Fruit fly (Drosophila melanogaster): ENCODE results near the gene Cpr67Fa1.

The Cpr67Fa1 gene

DNA sequence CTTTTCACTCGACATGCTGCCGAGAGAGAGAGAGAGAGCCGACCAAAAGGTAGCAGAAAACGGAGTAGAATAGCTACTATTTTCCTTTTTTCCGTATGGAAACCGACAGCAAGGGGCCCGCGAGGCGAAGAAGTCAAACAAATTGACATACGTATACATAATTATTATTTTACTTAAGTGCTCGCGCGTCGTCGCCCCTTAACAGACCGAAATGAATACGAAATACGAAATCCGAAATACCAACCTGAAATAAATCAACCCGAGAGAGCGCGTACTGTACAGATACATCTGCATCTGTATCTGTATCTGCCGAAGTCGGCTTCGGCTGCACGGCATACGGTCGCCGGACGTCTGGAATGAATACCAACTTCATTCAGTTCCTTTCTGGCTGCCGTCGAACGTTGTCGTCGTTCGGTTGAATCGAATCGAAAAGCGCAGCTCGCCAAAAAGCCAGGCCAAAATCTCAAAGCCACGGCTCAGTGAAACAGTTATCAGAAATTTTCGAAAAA is 32.2 kb upstream of the Cpr67Fa1 start (continued):
- TF ChIP-seq CG10631 (GFP tag; optimal IDR thresholded peaks at IDR 0.05) = no peak
- peak; percentile 14 for TF ChIP-seq Smox (GFP tag; optimal IDR thresholded peaks at IDR 0.05)
- TF ChIP-seq Ets21C (GFP tag; optimal IDR thresholded peaks at IDR 0.05) = no peak
- TF ChIP-seq pdm3 (GFP tag; optimal IDR thresholded peaks at IDR 0.05) = no peak
- no peak for TF ChIP-seq fd59A (GFP tag; optimal IDR thresholded peaks at IDR 0.05)
- TF ChIP-seq CG3032 (tag; optimal IDR thresholded peaks at IDR 0.05) = peak; percentile 24
- no peak for TF ChIP-seq cyc (GFP tag; optimal IDR thresholded peaks at IDR 0.05)
- no peak for TF ChIP-seq Sox15 (GFP tag; optimal IDR thresholded peaks at IDR 0.05)
- TF ChIP-seq CG8119 (GFP tag; IDR thresholded peaks at IDR 0.05) = peak; percentile 32; the same call in 1 of the 3 replicates
- no peak for TF ChIP-seq CG8319 (GFP tag; optimal IDR thresholded peaks at IDR 0.05)
- peak; percentile 39 for TF ChIP-seq CG6808 (GFP tag; optimal IDR thresholded peaks at IDR 0.05)
- TF ChIP-seq CG16779 (tag; optimal IDR thresholded peaks at IDR 0.05) = peak; percentile 31
- TF ChIP-seq fkh (GFP tag; optimal IDR thresholded peaks at IDR 0.05) = peak; percentile 93

DNA sequence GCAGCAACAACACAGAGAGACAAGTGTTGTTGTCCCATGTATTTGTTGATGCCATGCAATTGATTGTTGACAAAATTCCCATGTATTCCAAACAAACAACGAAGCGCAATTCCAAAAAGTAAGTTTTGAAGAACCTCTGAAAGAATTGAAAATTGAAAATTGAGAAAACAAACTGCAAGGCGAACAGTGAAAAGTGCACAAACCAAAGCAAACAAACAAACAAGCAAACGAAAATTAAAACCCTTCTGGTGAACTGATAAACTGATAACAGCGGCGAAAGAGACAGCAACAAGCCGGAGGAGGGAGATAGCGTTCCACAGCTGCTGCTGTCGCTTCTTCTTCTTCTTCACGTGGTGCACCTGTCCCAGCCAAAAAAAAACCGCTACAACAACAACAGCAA is 31.2 kb upstream of the Cpr67Fa1 start:
- TF ChIP-seq CG8319 (GFP tag; optimal IDR thresholded peaks at IDR 0.05) = no peak
- peak; percentile 9 for TF ChIP-seq vri (GFP tag; optimal IDR thresholded peaks at IDR 0.05)
- TF ChIP-seq Sox14 (GFP tag; optimal IDR thresholded peaks at IDR 0.05) = no peak
- peak; percentile 86 for TF ChIP-seq fkh (GFP tag; optimal IDR thresholded peaks at IDR 0.05)
- no peak for TF ChIP-seq CG6808 (GFP tag; optimal IDR thresholded peaks at IDR 0.05)
- TF ChIP-seq CG34406 (GFP tag; optimal IDR thresholded peaks at IDR 0.05) = peak; percentile 5
- TF ChIP-seq CG6163 (GFP tag; IDR thresholded peaks at IDR 0.05) = 0 out of 3 replicates have a peak, but pooled peaks have one; percentile 12
- no peak for TF ChIP-seq dsx (GFP tag; optimal IDR thresholded peaks at IDR 0.05; ENCODE audit: poor library complexity, severe bottlenecking)
- peak; percentile 8 for TF ChIP-seq esn (GFP tag; optimal IDR thresholded peaks at IDR 0.05)
- TF ChIP-seq salr (GFP tag; optimal IDR thresholded peaks at IDR 0.05) = no peak
- TF ChIP-seq Sox15 (GFP tag; optimal IDR thresholded peaks at IDR 0.05) = no peak
- TF ChIP-seq Hr39 (GFP tag; optimal IDR thresholded peaks at IDR 0.05) = no peak

DNA sequence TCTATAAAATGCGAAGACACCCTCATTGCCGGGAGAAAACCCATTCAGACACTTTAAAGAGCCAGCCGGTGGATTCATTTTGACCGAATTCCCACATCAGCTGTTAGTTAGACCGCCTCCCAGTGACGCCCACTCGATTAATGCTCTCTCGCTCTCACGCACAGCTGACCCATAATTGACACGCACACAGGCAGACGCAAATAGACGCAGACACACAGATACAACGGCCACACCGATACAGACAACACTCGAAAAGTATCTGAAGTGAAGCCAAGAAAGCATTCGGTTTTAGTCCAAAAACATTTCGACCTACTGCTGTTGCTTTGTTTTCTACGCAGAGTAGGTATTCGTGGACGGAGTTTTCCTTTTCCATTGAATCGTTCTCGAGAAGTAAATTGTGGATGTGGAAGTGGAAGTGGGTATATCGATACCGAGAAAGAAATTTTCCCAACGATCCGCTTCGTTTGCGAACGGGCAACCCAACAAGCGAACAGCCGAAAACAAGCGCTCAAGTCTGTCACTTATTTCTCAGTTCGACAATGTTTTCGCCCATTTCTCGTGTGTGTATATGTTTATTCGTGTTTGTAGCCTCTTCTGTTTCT is 29.6 kb upstream of the Cpr67Fa1 start:
- TF ChIP-seq CG6276 (GFP tag; optimal IDR thresholded peaks at IDR 0.05) (no peak), Eip78C (GFP tag) (peak; percentile 23), dac (GFP tag; optimal IDR thresholded peaks at IDR 0.05) (no peak), Sox14 (GFP tag; optimal IDR thresholded peaks at IDR 0.05) (no peak), Ets96B (tag; optimal IDR thresholded peaks at IDR 0.05) (no peak), Sox15 (GFP tag; optimal IDR thresholded peaks at IDR 0.05) (no peak), Eip93F (GFP tag; optimal IDR thresholded peaks at IDR 0.05) (no peak), CG4318 (GFP tag; optimal IDR thresholded peaks at IDR 0.05) (no peak), Hr38 (GFP tag; optimal IDR thresholded peaks at IDR 0.05) (no peak), CG11294 (GFP tag; IDR thresholded peaks at IDR 0.05) (no peak), OdsH (GFP tag; optimal IDR thresholded peaks at IDR 0.05) (no peak), ss (GFP tag; optimal IDR thresholded peaks at IDR 0.05) (no peak), fkh (GFP tag; optimal IDR thresholded peaks at IDR 0.05) (peak; percentile 52), CG6792 (GFP tag; optimal IDR thresholded peaks at IDR 0.05) (no peak), CG8632 (GFP tag; optimal IDR thresholded peaks at IDR 0.05) (no peak)

DNA sequence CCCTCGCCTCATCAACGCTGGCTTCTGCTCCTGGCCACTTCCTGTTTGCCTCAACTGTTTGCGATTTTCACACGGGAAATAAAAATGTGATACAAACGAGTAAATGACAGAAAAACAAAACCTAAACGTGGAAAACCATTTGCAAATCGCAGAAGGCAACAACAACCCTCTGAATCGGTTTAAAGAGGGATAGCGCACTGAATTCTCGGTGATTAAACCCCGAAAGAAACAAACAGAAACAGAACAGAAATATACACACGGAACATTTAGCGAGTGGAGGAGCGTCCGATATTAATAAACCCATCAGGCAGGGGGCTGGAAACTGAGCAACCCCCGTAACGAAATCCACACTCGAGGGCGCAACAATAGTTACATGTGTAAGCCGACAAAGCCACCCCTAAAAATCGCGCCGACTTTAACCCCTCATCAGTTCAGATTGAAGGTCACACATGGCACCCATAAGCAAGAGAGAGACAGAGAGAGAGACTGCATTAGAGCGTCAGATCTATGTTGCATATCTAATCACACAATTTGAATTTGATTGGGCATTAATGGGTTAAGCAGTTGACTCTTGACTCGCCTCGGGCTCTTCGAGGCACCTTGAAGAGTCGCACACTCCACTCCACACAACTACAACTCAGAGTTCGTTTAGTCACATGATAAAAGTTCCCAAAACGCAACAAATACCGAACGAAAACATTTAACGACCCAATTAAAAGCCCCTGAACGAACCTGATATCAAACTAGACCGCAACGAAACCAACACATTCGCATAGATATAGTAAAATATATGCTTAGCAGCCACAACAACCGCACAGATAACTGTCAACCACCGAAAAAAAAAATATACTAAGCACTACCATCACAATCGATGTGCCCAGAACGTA is 27.9 kb upstream of the Cpr67Fa1 start:
- TF ChIP-seq Eip75B (GFP tag; optimal IDR thresholded peaks at IDR 0.05) = no peak
- TF ChIP-seq lz (GFP tag; optimal IDR thresholded peaks at IDR 0.05) = no peak
- TF ChIP-seq dac (GFP tag; optimal IDR thresholded peaks at IDR 0.05) = no peak
- TF ChIP-seq Gug (GFP tag; IDR thresholded peaks at IDR 0.05) = no peak
- TF ChIP-seq acj6 (GFP tag; optimal IDR thresholded peaks at IDR 0.05) = no peak
- no peak for TF ChIP-seq topi (GFP tag; optimal IDR thresholded peaks at IDR 0.05)
- TF ChIP-seq Lpt (GFP tag; optimal IDR thresholded peaks at IDR 0.05) = no peak
- TF ChIP-seq CG6854 (GFP tag; optimal IDR thresholded peaks at IDR 0.05) = no peak
- TF ChIP-seq Sox15 (GFP tag; optimal IDR thresholded peaks at IDR 0.05) = no peak
- no peak for TF ChIP-seq CG9139 (GFP tag; optimal IDR thresholded peaks at IDR 0.05)
- no peak for TF ChIP-seq CG10669 (GFP tag; optimal IDR thresholded peaks at IDR 0.05)
- TF ChIP-seq Eip78C (GFP tag) = no peak
- TF ChIP-seq Ets21C (GFP tag; optimal IDR thresholded peaks at IDR 0.05) = no peak

Measured in whole organism, prepupa.